Worm (Caenorhabditis elegans): ENCODE data around the gene H08J19.1.

DNA sequence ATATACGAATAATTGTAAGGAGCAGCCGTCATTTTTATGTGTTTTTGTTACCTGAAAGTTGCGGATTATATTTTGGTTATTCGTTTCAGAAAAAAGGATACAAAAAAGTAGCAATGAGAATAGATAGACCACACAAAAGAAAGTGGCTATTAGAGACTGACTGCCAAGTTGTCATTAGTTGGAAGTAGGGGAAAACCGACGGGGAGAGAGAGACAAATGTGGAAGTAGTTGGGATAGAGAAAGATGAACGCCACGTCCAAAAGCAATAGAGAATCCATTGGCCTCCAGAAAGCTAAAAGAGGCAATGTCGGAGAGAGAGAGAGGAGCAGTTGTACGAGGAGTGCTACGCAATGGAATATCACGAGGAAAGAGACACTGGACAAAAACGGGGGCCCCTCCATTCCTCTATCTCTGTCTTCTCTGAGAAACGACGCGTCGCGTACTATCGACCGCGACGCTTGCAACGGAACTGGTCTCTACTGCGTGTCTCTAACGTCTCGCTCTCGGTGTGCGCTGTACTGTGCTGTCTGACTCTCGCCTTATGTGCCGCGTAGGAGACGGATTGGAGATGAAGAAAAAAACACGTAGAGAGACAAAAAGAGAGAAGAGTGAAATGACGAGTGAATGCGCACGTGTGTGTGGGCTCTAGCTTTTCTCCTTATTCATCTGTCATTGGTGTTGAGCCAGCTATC lies 36.0 kb upstream of the H08J19.1 start, which contains the start of gene rab-14:
- TF ChIP-seq akir-1 (GFP tag; optimal IDR thresholded peaks at IDR 0.05) (no peak), ets-4 (GFP tag; optimal IDR thresholded peaks at IDR 0.05) (no peak), hlh-12 (tag; optimal IDR thresholded peaks at IDR 0.05) (no peak), pha-4 (tag; optimal IDR thresholded peaks at IDR 0.05) (no peak), attf-3 (GFP tag; conservative IDR thresholded peaks at IDR 0.05) (0 out of 2 replicates have a peak, but pooled peaks have one; percentile 30), B0261.1 (tag; optimal IDR thresholded peaks at IDR 0.05) (no peak), ceh-58 (GFP tag; IDR thresholded peaks at IDR 0.05) (no peak), mes-4 (tag; optimal IDR thresholded peaks at IDR 0.05) (no peak), rec-8 (tag; optimal IDR thresholded peaks at IDR 0.05) (no peak), xnd-1 (tag; optimal IDR thresholded peaks at IDR 0.05) (no peak), Y79H2A.3 (GFP tag; conservative IDR thresholded peaks at IDR 0.05) (no peak), lsy-27 (tag; optimal IDR thresholded peaks at IDR 0.05; ENCODE audit: borderline replicate concordance, insufficient read depth) (no peak), nfya-2 (GFP tag; IDR thresholded peaks at IDR 0.05) (no peak), snpc-1.1 (tag; optimal IDR thresholded peaks at IDR 0.05; ENCODE audit: insufficient read depth) (no peak)
